Worm (Caenorhabditis elegans) whole organism, mixed stage, embryonic: ENCODE data around the gene tat-1.

ENCODE experiments used
- M03D4.4 ChIP-seq: sonication (generic microtip); optimal IDR thresholded peaks from 2 replicates; lab custom pipeline; 2017; ENCODE audit warnings: mild to moderate bottlenecking, missing genetic modification characterization, missing compliant biosample characterization
- blmp-1 ChIP-seq: fragments of 150-350 bp; optimal IDR thresholded peaks from 2 replicates; lab custom pipeline; 2014; ENCODE audit warnings: missing biosample characterization, missing genetic modification characterization
- ceh-39 ChIP-seq: fragments of 150-350 bp; optimal IDR thresholded peaks from 2 replicates; lab custom pipeline; 2014; ENCODE audit warnings: missing biosample characterization, missing genetic modification characterization
- ceh-43 ChIP-seq: fragments of 200-800 bp; sonication (Bioruptor generic); optimal IDR thresholded peaks from 2 replicates; lab custom pipeline; 2018; ENCODE audit warnings: mild to moderate bottlenecking, missing genetic modification characterization, moderate library complexity, missing compliant biosample characterization
- ceh-83 ChIP-seq: fragments of 200-800 bp; sonication (Bioruptor generic); optimal IDR thresholded peaks from 2 replicates; lab custom pipeline; 2018; ENCODE audit warnings: mild to moderate bottlenecking, missing genetic modification characterization, missing compliant biosample characterization
- ces-1 ChIP-seq: fragments of 150-350 bp; optimal IDR thresholded peaks from 2 replicates; lab custom pipeline; 2014; ENCODE audit warnings: missing biosample characterization, missing genetic modification reagents, missing genetic modification characterization
- cnd-1 ChIP-seq: fragments of 200-800 bp; sonication (Bioruptor generic); optimal IDR thresholded peaks from 2 replicates; lab custom pipeline; 2018; ENCODE audit warnings: mild to moderate bottlenecking, missing genetic modification characterization, missing compliant biosample characterization
- elt-1 ChIP-seq: sonication (generic microtip); optimal IDR thresholded peaks from 2 replicates; lab custom pipeline; 2017; ENCODE audit warnings: missing genetic modification characterization, mild to moderate bottlenecking, missing compliant biosample characterization, antibody characterized with exemption, moderate library complexity, borderline replicate concordance; ENCODE audit not compliant: insufficient read depth
- flh-1 ChIP-seq: fragments of 200-800 bp; sonication (Bioruptor generic); optimal IDR thresholded peaks from 2 replicates; lab custom pipeline; 2018; ENCODE audit warnings: mild to moderate bottlenecking, missing genetic modification characterization, moderate library complexity, missing compliant biosample characterization
- ham-2 ChIP-seq: fragments of 200-800 bp; sonication (Bioruptor generic); optimal IDR thresholded peaks from 2 replicates; lab custom pipeline; 2018; ENCODE audit warnings: mild to moderate bottlenecking, missing genetic modification characterization, missing compliant biosample characterization
- hlh-1 ChIP-seq: fragments of 150-350 bp; optimal IDR thresholded peaks from 2 replicates; lab custom pipeline; 2014; ENCODE audit warnings: missing biosample characterization, missing genetic modification reagents, missing genetic modification characterization
- lin-13 ChIP-seq: fragments of 150-350 bp; optimal IDR thresholded peaks from 2 replicates; lab custom pipeline; 2014; ENCODE audit warnings: missing biosample characterization, missing genetic modification characterization
- lin-32 ChIP-seq: fragments of 200-800 bp; sonication (Bioruptor generic); optimal IDR thresholded peaks from 2 replicates; lab custom pipeline; 2018; ENCODE audit warnings: mild to moderate bottlenecking, missing genetic modification characterization, missing compliant biosample characterization
- lsy-2 ChIP-seq: fragments of 150-350 bp; optimal IDR thresholded peaks from 2 replicates; lab custom pipeline; 2014; ENCODE audit warnings: missing biosample characterization, missing genetic modification characterization
- mab-5 ChIP-seq: fragments of 150-350 bp; optimal IDR thresholded peaks from 2 replicates; lab custom pipeline; 2014; ENCODE audit warnings: missing biosample characterization, missing genetic modification characterization
- mep-1 ChIP-seq: fragments of 150-350 bp; optimal IDR thresholded peaks from 2 replicates; lab custom pipeline; 2017; ENCODE audit warnings: missing biosample characterization, missing genetic modification reagents, missing genetic modification characterization, inconsistent platforms
- mls-2 ChIP-seq: sonication (generic microtip); optimal IDR thresholded peaks from 2 replicates; lab custom pipeline; 2016; ENCODE audit warnings: mild to moderate bottlenecking, missing genetic modification characterization, moderate library complexity, missing compliant biosample characterization
- nhr-12 ChIP-seq: fragments of 150-350 bp; optimal IDR thresholded peaks from 2 replicates; lab custom pipeline; 2014; ENCODE audit warnings: missing biosample characterization, missing genetic modification characterization
- nhr-2 ChIP-seq: fragments of 150-350 bp; optimal IDR thresholded peaks from 2 replicates; lab custom pipeline; 2014; ENCODE audit warnings: missing biosample characterization, missing genetic modification characterization
- nhr-237 ChIP-seq: fragments of 150-350 bp; optimal IDR thresholded peaks from 2 replicates; lab custom pipeline; 2014; ENCODE audit warnings: missing biosample characterization, missing genetic modification characterization
- nhr-76 ChIP-seq: sonication (generic microtip); optimal IDR thresholded peaks from 2 replicates; lab custom pipeline; 2017; ENCODE audit warnings: missing biosample characterization, missing genetic modification characterization
- pha-4 ChIP-seq: fragments of 150-350 bp; optimal IDR thresholded peaks from 2 replicates; lab custom pipeline; 2018; ENCODE audit warnings: missing biosample characterization, missing genetic modification reagents, missing genetic modification characterization
- sem-2 ChIP-seq: fragments of 200-800 bp; sonication (Bioruptor generic); optimal IDR thresholded peaks from 2 replicates; lab custom pipeline; 2018; ENCODE audit warnings: mild to moderate bottlenecking, missing genetic modification characterization, missing compliant biosample characterization
- snpc-4 ChIP-seq: fragments of 150-350 bp; optimal IDR thresholded peaks from 2 replicates; lab custom pipeline; 2014; ENCODE audit warnings: missing biosample characterization, missing genetic modification characterization
- sptf-1 ChIP-seq: sonication (generic microtip); optimal IDR thresholded peaks from 2 replicates; lab custom pipeline; 2017; ENCODE audit warnings: mild to moderate bottlenecking, missing genetic modification characterization, moderate library complexity, missing compliant biosample characterization
- tbx-8 ChIP-seq: fragments of 200-800 bp; sonication (Bioruptor generic); optimal IDR thresholded peaks from 2 replicates; lab custom pipeline; 2018; ENCODE audit warnings: mild to moderate bottlenecking, missing genetic modification characterization, moderate library complexity, missing compliant biosample characterization
- unc-120 ChIP-seq: sonication (generic microtip); optimal IDR thresholded peaks from 2 replicates; lab custom pipeline; 2017; ENCODE audit warnings: missing genetic modification characterization, missing compliant biosample characterization; ENCODE audit not compliant: poor library complexity, severe bottlenecking
- unc-39 ChIP-seq: fragments of 150-350 bp; optimal IDR thresholded peaks from 2 replicates; lab custom pipeline; 2014; ENCODE audit warnings: missing biosample characterization, missing genetic modification characterization
- unc-62 ChIP-seq: fragments of 150-350 bp; optimal IDR thresholded peaks from 2 replicates; lab custom pipeline; 2014; ENCODE audit warnings: missing biosample characterization, missing genetic modification reagents, missing genetic modification characterization
- zip-8 ChIP-seq: fragments of 150-350 bp; optimal IDR thresholded peaks from 2 replicates; lab custom pipeline; 2014; ENCODE audit warnings: missing biosample characterization, missing genetic modification characterization
- ztf-11 ChIP-seq: fragments of 150-350 bp; optimal IDR thresholded peaks from 2 replicates; lab custom pipeline; 2014; ENCODE audit warnings: missing biosample characterization, missing genetic modification characterization

Gene tat-1

DNA sequence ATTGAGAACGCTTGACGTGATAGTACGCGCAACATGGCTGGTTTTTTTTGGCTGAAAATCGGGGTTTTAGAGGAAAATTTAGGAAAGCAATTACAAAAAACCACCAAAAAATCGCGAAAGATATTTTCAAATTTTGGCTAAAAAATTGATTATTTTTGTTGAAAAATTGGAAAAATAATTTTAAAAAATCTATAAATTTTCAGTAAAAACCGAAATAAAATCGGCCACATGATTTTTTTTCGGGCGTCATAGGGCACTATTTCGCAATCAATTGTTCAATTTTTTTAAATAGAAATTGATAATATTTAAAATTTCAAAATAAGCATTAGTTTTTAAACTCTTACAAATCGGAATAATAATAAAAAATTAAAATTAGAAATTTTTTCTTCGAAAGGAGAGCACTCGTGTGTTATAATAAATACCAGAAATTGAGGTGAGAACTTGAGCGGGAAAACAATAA lies 47.7 kb downstream of the tat-1 start, which contains the start of gene glrx-5:
glrx-5 (minus strand) TSS at position 51 of the 460 bp plus-strand sequence.
- TF ChIP-seq hlh-1 (tag; lab: Kevin White, UChicago), result no peak
- no peak for TF ChIP-seq sem-2
- no peak for TF ChIP-seq nhr-237 (tag; lab: Kevin White, UChicago)
- TF ChIP-seq mls-2 (tag; lab: Kevin White, UChicago), result no peak
- TF ChIP-seq ham-2 (GFP tag; lab: Kevin White, UChicago), result no peak
- TF ChIP-seq nhr-2, result no peak
- no peak for TF ChIP-seq pha-4 (tag; lab: Kevin White, UChicago)
- no peak for TF ChIP-seq ces-1 (GFP tag; lab: Kevin White, UChicago)
- no peak for TF ChIP-seq lin-32 (GFP tag; lab: Kevin White, UChicago)
- no peak for TF ChIP-seq cnd-1 (tag; lab: Kevin White, UChicago)
- no peak for TF ChIP-seq lin-13 (tag; lab: Kevin White, UChicago)
- no peak for TF ChIP-seq lsy-2 (tag; lab: Kevin White, UChicago)
- TF ChIP-seq blmp-1 (tag; lab: Kevin White, UChicago), result no peak
- no peak for TF ChIP-seq ceh-43 (GFP tag; lab: Kevin White, UChicago)
- no peak for TF ChIP-seq mep-1 (tag; lab: Kevin White, UChicago)
- no peak for TF ChIP-seq elt-1 (tag; lab: Kevin White, UChicago)
- no peak for TF ChIP-seq nhr-12 (tag; lab: Kevin White, UChicago)
- TF ChIP-seq mab-5 (tag; lab: Kevin White, UChicago), result no peak
- TF ChIP-seq unc-62 (GFP tag; lab: Kevin White, UChicago), result no peak
- no peak for TF ChIP-seq flh-1
- TF ChIP-seq, all 35 proteins: peak for 0

DNA sequence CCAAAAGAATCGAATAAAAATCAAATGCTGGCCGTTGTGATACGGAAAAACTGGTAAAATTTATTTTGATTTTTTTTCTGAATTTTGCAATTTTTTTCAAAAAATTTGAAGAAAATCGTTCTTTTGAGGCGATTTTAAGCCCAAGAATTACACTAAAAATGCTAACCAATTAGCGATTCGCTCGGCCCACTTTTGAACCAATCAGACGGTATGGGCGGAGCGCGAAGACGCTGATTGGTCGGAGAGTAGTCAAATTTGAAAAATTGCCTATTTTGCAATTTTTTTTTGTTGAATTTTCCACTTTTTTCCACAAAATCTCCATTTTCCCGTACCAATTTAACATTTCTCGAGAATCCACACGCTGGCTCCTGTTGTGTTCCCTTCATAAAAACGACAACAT lies 48.2 kb downstream of the tat-1 start:
- TF ChIP-seq nhr-12 (tag; lab: Kevin White, UChicago), result no peak
- TF ChIP-seq nhr-2, result no peak
- no peak for TF ChIP-seq cnd-1 (tag; lab: Kevin White, UChicago)
- TF ChIP-seq ceh-83 (GFP tag; lab: Kevin White, UChicago), result no peak
- no peak for TF ChIP-seq M03D4.4 (tag; lab: Kevin White, UChicago)
- TF ChIP-seq mep-1 (tag; lab: Kevin White, UChicago), result no peak
- TF ChIP-seq unc-39 (tag; lab: Kevin White, UChicago), result no peak
- TF ChIP-seq ceh-43 (GFP tag; lab: Kevin White, UChicago), result no peak
- TF ChIP-seq zip-8 (tag; lab: Kevin White, UChicago), result no peak
- TF ChIP-seq snpc-4 (tag; lab: Kevin White, UChicago), result no peak
- TF ChIP-seq flh-1, result no peak
- TF ChIP-seq lin-13 (tag; lab: Kevin White, UChicago), result no peak
- no peak for TF ChIP-seq nhr-76 (tag; lab: Kevin White, UChicago)
- TF ChIP-seq unc-62 (GFP tag; lab: Kevin White, UChicago), result no peak
- no peak for TF ChIP-seq ztf-11
- no peak for TF ChIP-seq ham-2 (GFP tag; lab: Kevin White, UChicago)
- TF ChIP-seq sptf-1, result no peak
- TF ChIP-seq ceh-39 (tag; lab: Kevin White, UChicago), result no peak
- TF ChIP-seq unc-120 (tag; lab: Kevin White, UChicago), result no peak
- no peak for TF ChIP-seq sem-2

ce11 chrIII:12372080-12373065 lies 49.1 kb downstream of the tat-1 start:
- TF ChIP-seq ceh-39 (tag; lab: Kevin White, UChicago), result no peak
- TF ChIP-seq tbx-8 (GFP tag; lab: Kevin White, UChicago), result no peak
- TF ChIP-seq lin-13 (tag; lab: Kevin White, UChicago), result no peak

DNA sequence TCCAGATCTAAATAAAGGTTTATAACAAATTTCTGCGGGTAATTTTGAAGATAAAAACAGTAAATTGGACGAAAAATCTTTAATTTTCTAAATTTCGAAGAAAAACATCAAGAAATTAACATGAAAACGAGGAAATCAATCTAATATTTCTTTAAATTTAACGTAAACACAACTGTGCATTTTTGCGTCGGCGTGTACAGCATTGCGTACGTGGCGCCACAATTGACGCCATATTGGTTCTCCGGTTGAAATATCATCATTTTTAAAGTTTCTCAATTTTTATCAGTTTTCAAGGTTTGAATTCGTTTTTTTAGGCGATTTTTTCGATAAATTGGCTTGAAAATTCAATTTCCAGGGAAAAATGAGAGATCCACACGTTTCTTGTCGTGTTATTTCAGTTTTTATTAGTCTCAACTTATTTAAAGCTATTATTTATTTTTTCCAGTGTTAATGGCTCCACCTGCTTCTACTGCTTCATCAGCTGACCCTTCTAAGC lies 51.5 kb downstream of the tat-1 start, which contains the start of gene rpt-6:
rpt-6 (plus strand) TSS at position 446 of the 496 bp plus-strand sequence.
- TF ChIP-seq lin-13 (tag; lab: Kevin White, UChicago) (peak; percentile 60), unc-62 (GFP tag; lab: Kevin White, UChicago) (no peak), sem-2 (no peak), ces-1 (GFP tag; lab: Kevin White, UChicago) (peak; percentile 40), pha-4 (tag; lab: Kevin White, UChicago) (peak; percentile 30), cnd-1 (tag; lab: Kevin White, UChicago) (no peak), mep-1 (tag; lab: Kevin White, UChicago) (peak; percentile 26), nhr-237 (tag; lab: Kevin White, UChicago) (no peak), unc-120 (tag; lab: Kevin White, UChicago) (no peak), hlh-1 (tag; lab: Kevin White, UChicago) (peak; percentile 94), ceh-43 (GFP tag; lab: Kevin White, UChicago) (no peak), sptf-1 (peak; percentile 4), zip-8 (tag; lab: Kevin White, UChicago) (no peak), M03D4.4 (tag; lab: Kevin White, UChicago) (no peak), ceh-39 (tag; lab: Kevin White, UChicago) (no peak), nhr-12 (tag; lab: Kevin White, UChicago) (no peak), snpc-4 (tag; lab: Kevin White, UChicago) (no peak), lsy-2 (tag; lab: Kevin White, UChicago) (peak; percentile 44), nhr-2 (peak; percentile 3), ceh-83 (GFP tag; lab: Kevin White, UChicago) (no peak)
